Worm (Caenorhabditis elegans) whole organism, L1 larva: ENCODE data around the gene R05H5.7.

ENCODE experiments used
- C16A3.4 ChIP-seq: fragments of 150-350 bp; optimal IDR thresholded peaks from 2 replicates; lab custom pipeline; 2014; ENCODE audit warnings: missing biosample characterization, missing genetic modification characterization
- Y116A8C.19 ChIP-seq: sonication (generic microtip); optimal IDR thresholded peaks from 2 replicates; lab custom pipeline; 2016; ENCODE audit warnings: missing compliant biosample characterization, missing genetic modification characterization, borderline replicate concordance
- aha-1 ChIP-seq: fragments of 150-350 bp; optimal IDR thresholded peaks from 2 replicates; lab custom pipeline; 2014; ENCODE audit warnings: missing biosample characterization, missing genetic modification characterization
- blmp-1 ChIP-seq: fragments of 150-350 bp; optimal IDR thresholded peaks from 2 replicates; lab custom pipeline; 2014; ENCODE audit warnings: missing biosample characterization, missing genetic modification characterization
- ceh-82 ChIP-seq, 3 experiments: fragments of 150-350 bp in 1 of 3; sonication (generic microtip) in 2 of 3; optimal IDR thresholded peaks; 2 replicates each; lab custom pipeline; 2014 to 2017; ENCODE audit warnings: missing biosample characterization in 3 of 3, missing genetic modification characterization in 3 of 3
- egl-27 ChIP-seq, 2 experiments: fragments of 150-350 bp in 1 of 2; sonication (generic microtip); optimal IDR thresholded peaks; 3 replicates each; lab custom pipeline; 2017 to 2018; ENCODE audit warnings: missing biosample characterization in 2 of 2, missing genetic modification characterization in 2 of 2, missing genetic modification reagents in 2 of 2
- elt-2 ChIP-seq: sonication (generic microtip); optimal IDR thresholded peaks from 2 replicates; lab custom pipeline; 2016; ENCODE audit warnings: missing genetic modification characterization, mild to moderate bottlenecking, inconsistent platforms, missing compliant biosample characterization, missing genetic modification reagents
- fos-1 ChIP-seq: fragments of 150-350 bp; optimal IDR thresholded peaks from 2 replicates; lab custom pipeline; 2014; ENCODE audit warnings: missing biosample characterization, missing genetic modification characterization
- nhr-47 ChIP-seq: sonication (generic microtip); optimal IDR thresholded peaks from 2 replicates; lab custom pipeline; 2016; ENCODE audit warnings: mild to moderate bottlenecking, missing genetic modification characterization, moderate library complexity, missing compliant biosample characterization
- nhr-76 ChIP-seq: sonication (generic microtip); optimal IDR thresholded peaks from 2 replicates; lab custom pipeline; 2017; ENCODE audit warnings: missing biosample characterization, missing genetic modification characterization
- nhr-77 ChIP-seq: fragments of 150-350 bp; optimal IDR thresholded peaks from 2 replicates; lab custom pipeline; 2014; ENCODE audit warnings: missing biosample characterization, missing genetic modification characterization
- skn-1 ChIP-seq: fragments of 150-350 bp; optimal IDR thresholded peaks from 2 replicates; lab custom pipeline; 2014; ENCODE audit warnings: missing biosample characterization, missing genetic modification characterization
- unc-62 ChIP-seq: fragments of 150-350 bp; optimal IDR thresholded peaks from 2 replicates; lab custom pipeline; 2014; ENCODE audit warnings: missing biosample characterization, missing genetic modification reagents, missing genetic modification characterization
- zag-1 ChIP-seq: fragments of 150-350 bp; optimal IDR thresholded peaks from 2 replicates; lab custom pipeline; 2014; ENCODE audit warnings: missing biosample characterization, missing genetic modification characterization

DNA sequence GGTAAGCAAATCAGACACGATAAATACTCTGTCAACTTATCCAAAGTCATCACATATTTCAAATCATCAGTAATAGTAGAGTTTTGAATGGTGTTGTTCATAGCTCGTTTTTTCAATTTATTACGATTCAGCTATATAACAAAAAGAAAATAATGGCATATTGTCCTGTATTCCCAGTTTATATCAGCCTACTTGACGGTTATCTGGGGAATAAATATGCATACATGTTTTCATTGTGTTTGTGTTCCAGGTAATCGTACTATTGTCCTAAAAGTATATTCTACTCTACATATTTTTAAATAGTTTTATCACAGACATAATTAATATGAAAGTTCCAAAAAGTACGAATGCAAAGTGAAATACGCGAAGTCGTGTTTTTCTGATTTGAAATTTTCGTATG lies 4.5 kb upstream of the R05H5.7 start, which contains the start of gene srd-2:
- TF ChIP-seq C16A3.4 (no peak), skn-1 (no peak), elt-2 (tag; lab: Kevin White, UChicago) (no peak), blmp-1 (tag; lab: Kevin White, UChicago) (no peak), Y116A8C.19 (tag; lab: Kevin White, UChicago) (no peak), nhr-76 (tag; lab: Kevin White, UChicago) (no peak), egl-27 (tag; optimal IDR thresholded peaks at IDR 0.05; lab: Kevin White, UChicago) (no peak), nhr-47 (tag; lab: Kevin White, UChicago) (no peak), ceh-82 (tag; optimal IDR thresholded peaks at IDR 0.05; lab: Kevin White, UChicago) (no peak), unc-62 (GFP tag; lab: Kevin White, UChicago) (no peak), aha-1 (no peak), zag-1 (tag; lab: Kevin White, UChicago) (no peak), fos-1 (tag; lab: Kevin White, UChicago) (no peak), nhr-77 (tag; lab: Kevin White, UChicago) (no peak)
